Worm (Caenorhabditis elegans): ENCODE results near the gene Y80D4G.2.

ce11 chrIII:7580586-7580985, 13.8 kb downstream of the Y80D4G.2 start:
- TF ChIP-seq him-1 (tag; optimal IDR thresholded peaks at IDR 0.05) (peak; percentile 48), dao-5 (tag; optimal IDR thresholded peaks at IDR 0.05) (no peak), W03F9.2 (tag; optimal IDR thresholded peaks at IDR 0.05) (no peak)
